Fruit fly (Drosophila melanogaster): Measurements from ENCODE around the gene CG32971.

Gene CG32971

DNA sequence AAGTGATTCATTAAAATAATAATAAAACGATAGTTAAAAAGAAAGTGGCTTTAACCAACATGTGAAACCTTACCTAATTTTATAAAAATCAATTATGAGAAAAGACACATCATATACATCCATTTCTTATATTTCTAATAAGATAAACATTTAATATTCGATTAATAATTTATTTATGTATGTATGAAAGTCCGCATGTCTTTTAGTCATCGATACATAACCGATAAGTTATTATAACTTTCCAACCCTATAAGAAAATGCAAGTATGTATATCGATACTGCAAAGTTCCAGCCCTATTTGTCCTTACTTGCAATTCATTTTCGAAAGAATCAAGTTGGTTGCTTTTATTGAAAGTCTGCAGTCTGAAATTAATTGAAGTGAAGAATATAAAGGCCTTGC is at the start of gene CG32971:
TSS of gene CG32971 (plus strand) at position 301 of the 400 bp plus-strand sequence.
- no peak for TF ChIP-seq Pif1A (GFP tag; optimal IDR thresholded peaks at IDR 0.05)
- no peak for TF ChIP-seq CG32121 (GFP tag; IDR thresholded peaks at IDR 0.05)
- TF ChIP-seq CG12605 (GFP tag; IDR thresholded peaks at IDR 0.05), result no peak
- no peak for TF ChIP-seq fd96Ca (GFP tag; IDR thresholded peaks at IDR 0.05)
- no peak for TF ChIP-seq CG9948 (tag; optimal IDR thresholded peaks at IDR 0.05)
- TF ChIP-seq CG13204 (GFP tag; optimal IDR thresholded peaks at IDR 0.05), result no peak
- TF ChIP-seq CG8159 (tag; optimal IDR thresholded peaks at IDR 0.05), result no peak
- TF ChIP-seq rn (GFP tag; IDR thresholded peaks at IDR 0.05), result no peak
- TF ChIP-seq CG34367 (tag; optimal IDR thresholded peaks at IDR 0.05), result no peak
- TF ChIP-seq Ets98B (GFP tag; IDR thresholded peaks at IDR 0.05), result no peak
- TF ChIP-seq Pif1B (GFP tag; optimal IDR thresholded peaks at IDR 0.05), result no peak
- TF ChIP-seq Snoo (tag; optimal IDR thresholded peaks at IDR 0.05), result no peak
- no peak for TF ChIP-seq CG4496 (GFP tag; IDR thresholded peaks at IDR 0.05)
- no peak for TF ChIP-seq CG15710 (tag; optimal IDR thresholded peaks at IDR 0.05)
- no peak for TF ChIP-seq CG10348 (GFP tag; IDR thresholded peaks at IDR 0.05)
- no peak for TF ChIP-seq CG17806 (tag; optimal IDR thresholded peaks at IDR 0.05)
- no peak for TF ChIP-seq D1 (tag; optimal IDR thresholded peaks at IDR 0.05)
- no peak for TF ChIP-seq EcR (GFP tag; optimal IDR thresholded peaks at IDR 0.05)
- TF ChIP-seq gl (tag; optimal IDR thresholded peaks at IDR 0.05), result no peak
- no peak for TF ChIP-seq CG8301 (tag; optimal IDR thresholded peaks at IDR 0.05)

- TF ChIP-seq CG9948 (tag; optimal IDR thresholded peaks at IDR 0.05), result peak; percentile 95
- peak; percentile 96 for TF ChIP-seq CG17806 (tag; optimal IDR thresholded peaks at IDR 0.05)
- TF ChIP-seq CG8159 (tag; optimal IDR thresholded peaks at IDR 0.05), result peak; percentile 95
- peak; percentile 91 for TF ChIP-seq CG14655 (GFP tag; optimal IDR thresholded peaks at IDR 0.05)
- TF ChIP-seq CG4496 (GFP tag; IDR thresholded peaks at IDR 0.05), result peak; percentile 87
- peak; percentile 62 for TF ChIP-seq Ets98B (GFP tag; IDR thresholded peaks at IDR 0.05)
- peak; percentile 49; the same call in 2 of the 3 replicates for TF ChIP-seq fd96Ca (GFP tag; IDR thresholded peaks at IDR 0.05)
- peak; percentile 78 for TF ChIP-seq EcR (GFP tag; optimal IDR thresholded peaks at IDR 0.05)
- peak; percentile 91 for TF ChIP-seq D1 (tag; optimal IDR thresholded peaks at IDR 0.05)
- TF ChIP-seq Pif1B (GFP tag; optimal IDR thresholded peaks at IDR 0.05), result peak; percentile 94
- peak; percentile 85 for TF ChIP-seq Pif1A (GFP tag; optimal IDR thresholded peaks at IDR 0.05)
- TF ChIP-seq rn (GFP tag; IDR thresholded peaks at IDR 0.05), result peak; percentile 59
- TF ChIP-seq CG13204 (GFP tag; optimal IDR thresholded peaks at IDR 0.05), result peak; percentile 85
- peak; percentile 44; the same call in 1 of the 2 replicates for TF ChIP-seq CG32121 (GFP tag; IDR thresholded peaks at IDR 0.05)
- peak; percentile 88 for TF ChIP-seq gl (tag; optimal IDR thresholded peaks at IDR 0.05)
- TF ChIP-seq CG10348 (GFP tag; IDR thresholded peaks at IDR 0.05), result no peak
- TF ChIP-seq CG8301 (tag; optimal IDR thresholded peaks at IDR 0.05), result peak; percentile 89
- peak; percentile 83 for TF ChIP-seq CG12605 (GFP tag; IDR thresholded peaks at IDR 0.05)
- peak; percentile 96 for TF ChIP-seq CG15710 (tag; optimal IDR thresholded peaks at IDR 0.05)
- peak; percentile 95 for TF ChIP-seq CG34367 (tag; optimal IDR thresholded peaks at IDR 0.05)
- peak; percentile 44 for TF ChIP-seq Snoo (tag; optimal IDR thresholded peaks at IDR 0.05)
These were observed 48.5 kb upstream of the CG32971 start for dm6 chr2L:14225957-14226676.

dm6 chr2L:14226694-14227093 is 47.9 kb upstream of the CG32971 start:
- 0 out of 2 replicates have a peak, but pooled peaks have one; percentile 8 for TF ChIP-seq Ets98B (GFP tag; IDR thresholded peaks at IDR 0.05)
- no peak for TF ChIP-seq CG15710 (tag; optimal IDR thresholded peaks at IDR 0.05)
- TF ChIP-seq gl (tag; optimal IDR thresholded peaks at IDR 0.05), result peak; percentile 25
- TF ChIP-seq CG8301 (tag; optimal IDR thresholded peaks at IDR 0.05), result no peak
- TF ChIP-seq CG14655 (GFP tag; optimal IDR thresholded peaks at IDR 0.05), result no peak
- TF ChIP-seq CG13204 (GFP tag; optimal IDR thresholded peaks at IDR 0.05), result no peak
- peak; percentile 21 for TF ChIP-seq CG34367 (tag; optimal IDR thresholded peaks at IDR 0.05)
- TF ChIP-seq D1 (tag; optimal IDR thresholded peaks at IDR 0.05), result no peak
- no peak for TF ChIP-seq EcR (GFP tag; optimal IDR thresholded peaks at IDR 0.05)
- TF ChIP-seq rn (GFP tag; IDR thresholded peaks at IDR 0.05), result no peak
- TF ChIP-seq CG4496 (GFP tag; IDR thresholded peaks at IDR 0.05), result 0 out of 3 replicates have a peak, but pooled peaks have one; percentile 33
- TF ChIP-seq fd96Ca (GFP tag; IDR thresholded peaks at IDR 0.05), result no peak
- no peak for TF ChIP-seq CG32121 (GFP tag; IDR thresholded peaks at IDR 0.05)
- peak; percentile 18 for TF ChIP-seq CG17806 (tag; optimal IDR thresholded peaks at IDR 0.05)
- TF ChIP-seq CG8159 (tag; optimal IDR thresholded peaks at IDR 0.05), result no peak
- TF ChIP-seq Snoo (tag; optimal IDR thresholded peaks at IDR 0.05), result peak; percentile 11
- peak; percentile 67 for TF ChIP-seq CG12605 (GFP tag; IDR thresholded peaks at IDR 0.05)
- TF ChIP-seq CG10348 (GFP tag; IDR thresholded peaks at IDR 0.05), result no peak
- peak; percentile 55 for TF ChIP-seq Pif1A (GFP tag; optimal IDR thresholded peaks at IDR 0.05)
- no peak for TF ChIP-seq CG9948 (tag; optimal IDR thresholded peaks at IDR 0.05)
- peak; percentile 23 for TF ChIP-seq Pif1B (GFP tag; optimal IDR thresholded peaks at IDR 0.05)

- TF ChIP-seq CG8159 (tag; optimal IDR thresholded peaks at IDR 0.05) (no peak), Pif1B (GFP tag; optimal IDR thresholded peaks at IDR 0.05) (no peak), CG10348 (GFP tag; IDR thresholded peaks at IDR 0.05) (no peak), CG12605 (GFP tag; IDR thresholded peaks at IDR 0.05) (no peak), CG32121 (GFP tag; IDR thresholded peaks at IDR 0.05) (no peak)
These were observed 44.6 kb upstream of the CG32971 start for dm6 chr2L:14230050-14230449.

dm6 chr2L:14230538-14230937 is 44.1 kb upstream of the CG32971 start:
- TF ChIP-seq CG8159 (tag; optimal IDR thresholded peaks at IDR 0.05) (no peak), CG34367 (tag; optimal IDR thresholded peaks at IDR 0.05) (no peak)

- TF ChIP-seq CG14655 (GFP tag; optimal IDR thresholded peaks at IDR 0.05) (no peak), CG8301 (tag; optimal IDR thresholded peaks at IDR 0.05) (no peak), CG9948 (tag; optimal IDR thresholded peaks at IDR 0.05) (no peak), CG10348 (GFP tag; IDR thresholded peaks at IDR 0.05) (no peak), D1 (tag; optimal IDR thresholded peaks at IDR 0.05) (no peak), CG17806 (tag; optimal IDR thresholded peaks at IDR 0.05) (no peak), CG8159 (tag; optimal IDR thresholded peaks at IDR 0.05) (no peak), CG12605 (GFP tag; IDR thresholded peaks at IDR 0.05) (no peak), Pif1B (GFP tag; optimal IDR thresholded peaks at IDR 0.05) (no peak), EcR (GFP tag; optimal IDR thresholded peaks at IDR 0.05) (no peak), Ets98B (GFP tag; IDR thresholded peaks at IDR 0.05) (no peak), CG32121 (GFP tag; IDR thresholded peaks at IDR 0.05) (no peak), CG13204 (GFP tag; optimal IDR thresholded peaks at IDR 0.05) (no peak), Snoo (tag; optimal IDR thresholded peaks at IDR 0.05) (no peak), CG15710 (tag; optimal IDR thresholded peaks at IDR 0.05) (no peak), Pif1A (GFP tag; optimal IDR thresholded peaks at IDR 0.05) (no peak), fd96Ca (GFP tag; IDR thresholded peaks at IDR 0.05) (no peak), CG34367 (tag; optimal IDR thresholded peaks at IDR 0.05) (no peak)
These were observed 41.9 kb upstream of the CG32971 start for dm6 chr2L:14232709-14233108.

Measured in whole organism, pupa.